Fruit fly (Drosophila melanogaster) Kc167 (cell line): Measurements from ENCODE around the gene Ptp61F.

Experiments used
- Myc ChIP-seq: fragments of >200 bp; optimal IDR thresholded peaks from 2 replicates; lab custom pipeline; 2017; ENCODE audit warnings: missing external identifiers
- Sin3A ChIP-seq: fragments of >200 bp; optimal IDR thresholded peaks from 2 replicates; lab custom pipeline; 2018; ENCODE audit warnings: missing external identifiers
- h ChIP-seq: fragments of >200 bp; optimal IDR thresholded peaks from 3 replicates; lab custom pipeline; 2018; ENCODE audit warnings: missing external identifiers
- insv ChIP-seq: fragments of >200 bp; optimal IDR thresholded peaks from 3 replicates; lab custom pipeline; 2018; ENCODE audit warnings: missing external identifiers
- psq ChIP-seq: fragments of >200 bp; optimal IDR thresholded peaks from 2 replicates; lab custom pipeline; 2017; ENCODE audit warnings: missing external identifiers
- ttk ChIP-seq: sonication (Bioruptor generic); optimal IDR thresholded peaks from 2 replicates; lab custom pipeline; 2017; ENCODE audit warnings: missing external identifiers

dm6 chr3L:1379741-1380465 is 95.2 kb downstream of the Ptp61F start:
- TF ChIP-seq insv, result no peak
- no peak for TF ChIP-seq h (lab: Kevin White, UChicago)
- TF ChIP-seq psq, result no peak
- no peak for TF ChIP-seq Sin3A (lab: Kevin White, UChicago)
- no peak for TF ChIP-seq ttk (lab: Kevin White, UChicago)
- no peak for TF ChIP-seq Myc (lab: Kevin White, UChicago)
